Fruit fly (Drosophila melanogaster): ENCODE results near the gene CG1764.

CG1764 gene

dm6 chrX:13251310-13251709 is 50.9 kb downstream of the CG1764 start (continued):
- peak in 1 of 2 experiments; percentile 33 for TF ChIP-seq dl (GFP tag; optimal IDR thresholded peaks at IDR 0.05; ENCODE audit: insufficient read depth in 1 of 2, partially characterized antibody in 2 of 2)
- TF ChIP-seq CrebA (GFP tag; optimal IDR thresholded peaks at IDR 0.05; ENCODE audit: borderline replicate concordance): peak; percentile 79

dm6 chrX:13249732-13250395 is 52.4 kb downstream of the CG1764 start:
- no peak for TF ChIP-seq dsf (GFP tag; optimal IDR thresholded peaks at IDR 0.05; ENCODE audit: borderline replicate concordance)
- no peak for TF ChIP-seq Jra (GFP tag; optimal IDR thresholded peaks at IDR 0.05)
- no peak for TF ChIP-seq Abd-B (GFP tag; optimal IDR thresholded peaks at IDR 0.05)
- TF ChIP-seq dmrt93B (GFP tag; optimal IDR thresholded peaks at IDR 0.05): no peak
- no peak for TF ChIP-seq Hnf4 (GFP tag; optimal IDR thresholded peaks at IDR 0.05)
- no peak for TF ChIP-seq usp (GFP tag; optimal IDR thresholded peaks at IDR 0.05)
- TF ChIP-seq Myc (optimal IDR thresholded peaks at IDR 0.05): no peak
- TF ChIP-seq Hr78 (GFP tag; optimal IDR thresholded peaks at IDR 0.05): no peak
- no peak for TF ChIP-seq lola (GFP tag; optimal IDR thresholded peaks at IDR 0.05)
- TF ChIP-seq brk (GFP tag; optimal IDR thresholded peaks at IDR 0.05): no peak
- TF ChIP-seq OdsH (GFP tag; optimal IDR thresholded peaks at IDR 0.05): no peak
- no peak for TF ChIP-seq foxo (GFP tag; optimal IDR thresholded peaks at IDR 0.05)
- TF ChIP-seq Rel (GFP tag; optimal IDR thresholded peaks at IDR 0.05): no peak
- TF ChIP-seq Rel (tag; optimal IDR thresholded peaks at IDR 0.05): no peak
- no peak for TF ChIP-seq woc (GFP tag; optimal IDR thresholded peaks at IDR 0.05)

- TF ChIP-seq h (GFP tag; optimal IDR thresholded peaks at IDR 0.05) (no peak), fru (GFP tag; optimal IDR thresholded peaks at IDR 0.05) (no peak)
Measured at dm6 chrX:13248515-13248914, 53.7 kb downstream of the CG1764 start.

dm6 chrX:13247789-13248188 is 54.4 kb downstream of the CG1764 start:
- TF ChIP-seq N (GFP tag; optimal IDR thresholded peaks at IDR 0.05) (no peak), OdsH (GFP tag; optimal IDR thresholded peaks at IDR 0.05) (no peak), dl (GFP tag; optimal IDR thresholded peaks at IDR 0.05; ENCODE audit: insufficient read depth in 1 of 2, partially characterized antibody in 2 of 2) (no peak), Jra (GFP tag; optimal IDR thresholded peaks at IDR 0.05) (no peak), CG32264 (GFP tag; optimal IDR thresholded peaks at IDR 0.05) (no peak), br (GFP tag; optimal IDR thresholded peaks at IDR 0.05) (no peak), pan (optimal IDR thresholded peaks at IDR 0.05) (no peak), dsf (GFP tag; optimal IDR thresholded peaks at IDR 0.05; ENCODE audit: borderline replicate concordance) (no peak), Rel (GFP tag; optimal IDR thresholded peaks at IDR 0.05) (no peak), Rel (tag; optimal IDR thresholded peaks at IDR 0.05) (no peak), brk (GFP tag; optimal IDR thresholded peaks at IDR 0.05) (no peak), Myc (optimal IDR thresholded peaks at IDR 0.05) (no peak), Abd-B (GFP tag; optimal IDR thresholded peaks at IDR 0.05) (no peak)

- peak in 1 of 2 experiments; percentile 75 for TF ChIP-seq foxo (GFP tag; optimal IDR thresholded peaks at IDR 0.05)
- peak; percentile 52 for TF ChIP-seq psq (GFP tag; optimal IDR thresholded peaks at IDR 0.05)
- no peak for TF ChIP-seq Mio (GFP tag; optimal IDR thresholded peaks at IDR 0.05)
- TF ChIP-seq CrebA (GFP tag; optimal IDR thresholded peaks at IDR 0.05; ENCODE audit: borderline replicate concordance): no peak
- no peak for TF ChIP-seq Abd-B (GFP tag; optimal IDR thresholded peaks at IDR 0.05)
- peak; percentile 52 for TF ChIP-seq h (GFP tag; optimal IDR thresholded peaks at IDR 0.05)
- peak; percentile 0 for TF ChIP-seq Rel (GFP tag; optimal IDR thresholded peaks at IDR 0.05)
- TF ChIP-seq Rel (tag; optimal IDR thresholded peaks at IDR 0.05): no peak
- peak; percentile 37 for TF ChIP-seq woc (GFP tag; optimal IDR thresholded peaks at IDR 0.05)
- no peak for TF ChIP-seq lola (GFP tag; optimal IDR thresholded peaks at IDR 0.05)
- no peak for TF ChIP-seq Myc (optimal IDR thresholded peaks at IDR 0.05)
- TF ChIP-seq pan (optimal IDR thresholded peaks at IDR 0.05): no peak
- no peak for TF ChIP-seq Hr78 (GFP tag; optimal IDR thresholded peaks at IDR 0.05)
- no peak for TF ChIP-seq Dfd (GFP tag; optimal IDR thresholded peaks at IDR 0.05)
- no peak for TF ChIP-seq Jra (GFP tag; optimal IDR thresholded peaks at IDR 0.05)
- TF ChIP-seq dmrt93B (GFP tag; optimal IDR thresholded peaks at IDR 0.05): no peak
- peak; percentile 9 for TF ChIP-seq br (GFP tag; optimal IDR thresholded peaks at IDR 0.05)
- TF ChIP-seq sv (GFP tag; optimal IDR thresholded peaks at IDR 0.05): no peak
- no peak for TF ChIP-seq GATAd (GFP tag; optimal IDR thresholded peaks at IDR 0.05)
- no peak for TF ChIP-seq usp (GFP tag; optimal IDR thresholded peaks at IDR 0.05)
- TF ChIP-seq Sp1 (GFP tag; optimal IDR thresholded peaks at IDR 0.05): peak; percentile 33
- no peak for TF ChIP-seq brk (GFP tag; optimal IDR thresholded peaks at IDR 0.05)
- peak; percentile 58 for TF ChIP-seq rgr (GFP tag; optimal IDR thresholded peaks at IDR 0.05)
- TF ChIP-seq OdsH (GFP tag; optimal IDR thresholded peaks at IDR 0.05): peak; percentile 60
- TF ChIP-seq Dif (GFP tag; optimal IDR thresholded peaks at IDR 0.05; ENCODE audit: partially characterized antibody): no peak
- TF ChIP-seq CG9705 (GFP tag; optimal IDR thresholded peaks at IDR 0.05): no peak
- TF ChIP-seq dl (GFP tag; optimal IDR thresholded peaks at IDR 0.05; ENCODE audit: insufficient read depth in 1 of 2, partially characterized antibody in 2 of 2): no peak
- peak; percentile 27 for TF ChIP-seq ey (GFP tag; optimal IDR thresholded peaks at IDR 0.05)
- TF ChIP-seq HLH106 (tag; optimal IDR thresholded peaks at IDR 0.05): peak; percentile 2
- no peak for TF ChIP-seq Hr83 (GFP tag; optimal IDR thresholded peaks at IDR 0.05; ENCODE audit: poor library complexity, severe bottlenecking)
- no peak for TF ChIP-seq CG32264 (GFP tag; optimal IDR thresholded peaks at IDR 0.05)
- TF ChIP-seq sage (GFP tag; optimal IDR thresholded peaks at IDR 0.05): no peak
- TF ChIP-seq N (GFP tag; optimal IDR thresholded peaks at IDR 0.05): no peak
- TF ChIP-seq Hnf4 (GFP tag; optimal IDR thresholded peaks at IDR 0.05): no peak
- TF ChIP-seq tai (GFP tag; optimal IDR thresholded peaks at IDR 0.05): no peak
- TF ChIP-seq jim (GFP tag; optimal IDR thresholded peaks at IDR 0.05): no peak
Measured at dm6 chrX:13245767-13246166, 56.4 kb downstream of the CG1764 start.

Measured in whole organism, wandering third instar larva.